Worm (Caenorhabditis elegans): Measurements from ENCODE around the gene F54D12.2.

DNA sequence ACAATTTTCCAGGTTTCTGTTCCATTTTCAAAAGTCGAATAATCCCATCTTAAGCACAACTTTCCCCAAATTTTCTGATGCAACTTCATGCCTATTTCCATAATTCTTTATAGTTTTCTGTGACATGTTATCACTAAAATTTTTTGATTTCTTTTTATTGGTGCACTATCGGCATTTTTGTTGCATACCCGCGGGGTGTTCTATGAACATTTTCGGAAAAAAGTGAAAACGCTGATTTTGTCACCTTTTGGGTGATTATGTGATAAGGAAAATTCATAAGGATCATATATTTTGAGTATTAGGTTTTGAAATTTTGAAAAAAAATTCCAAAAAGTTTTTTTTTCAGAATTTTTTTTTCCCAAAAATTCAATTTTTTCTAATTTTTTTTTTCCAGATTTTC lies 12.0 kb upstream of the F54D12.2 start, which contains the start of gene aat-7:
- TF ChIP-seq unc-39 (tag; optimal IDR thresholded peaks at IDR 0.05), result no peak
- no peak for TF ChIP-seq ces-1 (GFP tag; optimal IDR thresholded peaks at IDR 0.05)
- peak; percentile 79 for TF ChIP-seq pqm-1 (tag; optimal IDR thresholded peaks at IDR 0.05)
- TF ChIP-seq mep-1 (tag; optimal IDR thresholded peaks at IDR 0.05), result no peak
- no peak for TF ChIP-seq snpc-1.2 (GFP tag; IDR thresholded peaks at IDR 0.05)
- TF ChIP-seq nhr-25 (tag; optimal IDR thresholded peaks at IDR 0.05; ENCODE audit: borderline replicate concordance, insufficient read depth), result no peak
- TF ChIP-seq ama-1 (optimal IDR thresholded peaks at IDR 0.05), result no peak
